Fruit fly (Drosophila melanogaster) whole organism, prepupa: ENCODE results near the gene CG43658.

Experiments
- Blimp-1 ChIP-seq: fragments of 200-800 bp; sonication (Bioruptor generic); optimal IDR thresholded peaks from 3 replicates; lab custom pipeline; 2017; ENCODE audit warnings: missing biosample characterization, missing genetic modification characterization, mild to moderate bottlenecking, moderate library complexity, missing genetic modification reagents
- CG10669 ChIP-seq: fragments of 200-800 bp; sonication (Bioruptor generic); optimal IDR thresholded peaks from 3 replicates; lab custom pipeline; 2018; ENCODE audit warnings: missing biosample characterization, mild to moderate bottlenecking, missing genetic modification characterization, moderate library complexity
- CG11762 ChIP-seq: fragments of 200-800 bp; sonication (Bioruptor generic); optimal IDR thresholded peaks from 3 replicates; lab custom pipeline; 2016; ENCODE audit warnings: missing biosample characterization, missing genetic modification characterization; ENCODE audit not compliant: insufficient read depth
- CG15336 ChIP-seq: fragments of 200-800 bp; sonication (Bioruptor generic); IDR thresholded peaks from 2 replicates; pipeline ENCODE4 v1.3.6; 2022; ENCODE audit warnings: missing biosample characterization, missing genetic modification characterization
- CG1621 ChIP-seq: fragments of 200-800 bp; sonication (Bioruptor generic); optimal IDR thresholded peaks from 3 replicates; lab custom pipeline; 2018; ENCODE audit warnings: missing biosample characterization, mild to moderate bottlenecking, missing genetic modification characterization
- CG16779 ChIP-seq: fragments of 200-800 bp; sonication (Bioruptor generic); optimal IDR thresholded peaks from 3 replicates; lab custom pipeline; 2017; ENCODE audit warnings: missing biosample characterization, mild to moderate bottlenecking, missing genetic modification characterization
- CG32006 ChIP-seq: fragments of 200-800 bp; sonication (Bioruptor generic); optimal IDR thresholded peaks from 3 replicates; lab custom pipeline; 2017; ENCODE audit warnings: missing biosample characterization, mild to moderate bottlenecking, missing genetic modification characterization
- CG34406 ChIP-seq: fragments of 200-800 bp; sonication (Bioruptor generic); optimal IDR thresholded peaks from 3 replicates; lab custom pipeline; 2016; ENCODE audit warnings: missing biosample characterization, missing genetic modification characterization
- CG3919 ChIP-seq: fragments of 200-800 bp; sonication (Bioruptor generic); optimal IDR thresholded peaks from 3 replicates; lab custom pipeline; 2016; ENCODE audit warnings: missing biosample characterization, missing genetic modification characterization
- CG4318 ChIP-seq: fragments of 200-800 bp; sonication (Bioruptor generic); optimal IDR thresholded peaks from 3 replicates; lab custom pipeline; 2017; ENCODE audit warnings: missing biosample characterization, mild to moderate bottlenecking, missing genetic modification characterization
- CG6163 ChIP-seq: fragments of 200-800 bp; sonication (Bioruptor generic); IDR thresholded peaks from 3 replicates; pipeline ENCODE4 v1.3.6; 2022; ENCODE audit warnings: missing biosample characterization, missing genetic modification characterization
- CG6808 ChIP-seq: fragments of 200-800 bp; sonication (Bioruptor generic); optimal IDR thresholded peaks from 3 replicates; lab custom pipeline; 2017; ENCODE audit warnings: missing biosample characterization, missing genetic modification characterization, mild to moderate bottlenecking, moderate library complexity, missing genetic modification reagents
- CG6854 ChIP-seq: fragments of 200-800 bp; sonication (Bioruptor generic); optimal IDR thresholded peaks from 2 replicates; lab custom pipeline; 2017; ENCODE audit warnings: missing biosample characterization, mild to moderate bottlenecking, missing genetic modification characterization
- CG7368 ChIP-seq: fragments of 200-800 bp; sonication (Bioruptor generic); optimal IDR thresholded peaks from 3 replicates; lab custom pipeline; 2016; ENCODE audit warnings: missing biosample characterization, missing genetic modification characterization
- CG8319 ChIP-seq: fragments of 200-800 bp; sonication (Bioruptor generic); optimal IDR thresholded peaks from 3 replicates; lab custom pipeline; 2016; ENCODE audit warnings: missing biosample characterization, missing genetic modification characterization
- CG9139 ChIP-seq: fragments of 200-800 bp; sonication (Bioruptor generic); optimal IDR thresholded peaks from 3 replicates; lab custom pipeline; 2017; ENCODE audit warnings: missing biosample characterization, mild to moderate bottlenecking, missing genetic modification characterization
- Eip75B ChIP-seq: fragments of 200-800 bp; sonication (Bioruptor generic); optimal IDR thresholded peaks from 3 replicates; lab custom pipeline; 2016; ENCODE audit warnings: missing biosample characterization, missing genetic modification characterization
- Eip78C ChIP-seq: fragments of 200-800 bp; sonication (Bioruptor generic); peaks from one replicate; lab custom pipeline; 2016; ENCODE audit warnings: missing biosample characterization, missing genetic modification characterization
- Eip93F ChIP-seq: fragments of 200-800 bp; sonication (Bioruptor generic); optimal IDR thresholded peaks from 2 replicates; lab custom pipeline; 2016; ENCODE audit warnings: missing biosample characterization, mild to moderate bottlenecking, missing genetic modification characterization
- Ets21C ChIP-seq: fragments of 200-800 bp; sonication (Bioruptor generic); optimal IDR thresholded peaks from 3 replicates; lab custom pipeline; 2016; ENCODE audit warnings: missing biosample characterization, missing genetic modification characterization
- Ets96B ChIP-seq: fragments of 200-800 bp; optimal IDR thresholded peaks from 2 replicates; lab custom pipeline; 2019; ENCODE audit warnings: missing biosample characterization, mild to moderate bottlenecking, missing genetic modification characterization, moderate library complexity
- Gug ChIP-seq: fragments of 200-800 bp; sonication (Bioruptor generic); IDR thresholded peaks from 2 replicates; pipeline ENCODE4 v1.3.6; 2022; ENCODE audit warnings: missing biosample characterization, missing genetic modification characterization
- Hr38 ChIP-seq: sonication (Bioruptor generic); optimal IDR thresholded peaks from 2 replicates; lab custom pipeline; 2016; ENCODE audit warnings: missing biosample characterization, missing genetic modification characterization
- Hr39 ChIP-seq: fragments of 200-800 bp; sonication (Bioruptor generic); optimal IDR thresholded peaks from 2 replicates; lab custom pipeline; 2016; ENCODE audit warnings: missing biosample characterization, missing genetic modification characterization
- Hr4 ChIP-seq: fragments of 200-800 bp; sonication (Bioruptor generic); optimal IDR thresholded peaks from 3 replicates; lab custom pipeline; 2016; ENCODE audit warnings: missing biosample characterization, missing genetic modification characterization
- Lpt ChIP-seq: fragments of 200-800 bp; sonication (Bioruptor generic); optimal IDR thresholded peaks from 3 replicates; lab custom pipeline; 2016; ENCODE audit warnings: missing biosample characterization, missing genetic modification characterization
- Met ChIP-seq: fragments of 200-800 bp; sonication (Bioruptor generic); optimal IDR thresholded peaks from 3 replicates; lab custom pipeline; 2016; ENCODE audit warnings: missing biosample characterization, missing genetic modification characterization
- OdsH ChIP-seq: fragments of 200-800 bp; sonication (Bioruptor generic); optimal IDR thresholded peaks from 3 replicates; lab custom pipeline; 2016; ENCODE audit warnings: missing biosample characterization, missing genetic modification characterization
- Smox ChIP-seq: fragments of 200-800 bp; sonication (Bioruptor generic); optimal IDR thresholded peaks from 3 replicates; lab custom pipeline; 2016; ENCODE audit warnings: missing biosample characterization, missing genetic modification characterization
- Sox102F ChIP-seq: fragments of 200-800 bp; sonication (Bioruptor generic); optimal IDR thresholded peaks from 2 replicates; lab custom pipeline; 2016; ENCODE audit warnings: missing biosample characterization, mild to moderate bottlenecking, missing genetic modification characterization
- Sox14 ChIP-seq: fragments of 200-800 bp; sonication (Bioruptor generic); optimal IDR thresholded peaks from 3 replicates; lab custom pipeline; 2016; ENCODE audit warnings: missing biosample characterization, missing genetic modification characterization
- Sox15 ChIP-seq: fragments of 200-800 bp; sonication (Bioruptor generic); optimal IDR thresholded peaks from 3 replicates; lab custom pipeline; 2016; ENCODE audit warnings: missing biosample characterization, missing genetic modification characterization
- achi ChIP-seq: fragments of 200-800 bp; sonication (Bioruptor generic); optimal IDR thresholded peaks from 3 replicates; lab custom pipeline; 2016; ENCODE audit warnings: missing biosample characterization, missing genetic modification characterization
- acj6 ChIP-seq: fragments of 200-800 bp; sonication (Bioruptor generic); optimal IDR thresholded peaks from 3 replicates; lab custom pipeline; 2016; ENCODE audit warnings: missing biosample characterization, missing genetic modification characterization
- dsx ChIP-seq: fragments of 200-800 bp; optimal IDR thresholded peaks from 3 replicates; lab custom pipeline; 2019; ENCODE audit warnings: missing biosample characterization, mild to moderate bottlenecking, missing genetic modification characterization, moderate library complexity; ENCODE audit not compliant: poor library complexity, severe bottlenecking
- eg ChIP-seq: fragments of 200-800 bp; sonication (Bioruptor generic); IDR thresholded peaks from 3 replicates; pipeline ENCODE4 v1.3.6; 2022; ENCODE audit warnings: missing biosample characterization, missing genetic modification characterization
- esn ChIP-seq: fragments of 200-800 bp; sonication (Bioruptor generic); optimal IDR thresholded peaks from 2 replicates; lab custom pipeline; 2016; ENCODE audit warnings: missing biosample characterization, mild to moderate bottlenecking, missing genetic modification characterization, moderate library complexity
- fd59A ChIP-seq: fragments of 200-800 bp; sonication (Bioruptor generic); optimal IDR thresholded peaks from 2 replicates; lab custom pipeline; 2017; ENCODE audit warnings: missing biosample characterization, mild to moderate bottlenecking, missing genetic modification characterization, missing genetic modification reagents
- fd85E ChIP-seq: fragments of 200-800 bp; sonication (Bioruptor generic); optimal IDR thresholded peaks from 3 replicates; lab custom pipeline; 2016; ENCODE audit warnings: missing biosample characterization, missing genetic modification characterization
- fkh ChIP-seq: fragments of 200-800 bp; sonication (Bioruptor generic); optimal IDR thresholded peaks from 3 replicates; lab custom pipeline; 2017; ENCODE audit warnings: missing biosample characterization, mild to moderate bottlenecking, missing genetic modification characterization, moderate library complexity
- lz ChIP-seq: fragments of 200-800 bp; sonication (Bioruptor generic); optimal IDR thresholded peaks from 3 replicates; lab custom pipeline; 2016; ENCODE audit warnings: missing biosample characterization, missing genetic modification characterization
- net ChIP-seq: fragments of 200-800 bp; sonication (Bioruptor generic); optimal IDR thresholded peaks from 3 replicates; lab custom pipeline; 2016; ENCODE audit warnings: missing biosample characterization, missing genetic modification characterization
- pdm3 ChIP-seq: fragments of 200-800 bp; sonication (Bioruptor generic); optimal IDR thresholded peaks from 3 replicates; lab custom pipeline; 2016; ENCODE audit warnings: missing biosample characterization, missing genetic modification characterization
- spab ChIP-seq: fragments of 200-800 bp; sonication (Bioruptor generic); optimal IDR thresholded peaks from 2 replicates; lab custom pipeline; 2017; ENCODE audit warnings: missing biosample characterization, mild to moderate bottlenecking, missing genetic modification characterization, missing genetic modification reagents
- ss ChIP-seq, 2 experiments: fragments of 200-800 bp; sonication (Bioruptor generic); optimal IDR thresholded peaks; 2 replicates in 1 of 2; 3 replicates in 1 of 2; lab custom pipeline; 2017 to 2018; ENCODE audit warnings: mild to moderate bottlenecking in 2 of 2, missing biosample characterization in 2 of 2, missing genetic modification characterization in 2 of 2, moderate library complexity in 1 of 2
- svp ChIP-seq: fragments of 200-800 bp; sonication (Bioruptor generic); peaks from one replicate; lab custom pipeline; 2016; ENCODE audit warnings: missing biosample characterization, missing genetic modification characterization
- topi ChIP-seq: fragments of 200-800 bp; sonication (Bioruptor generic); optimal IDR thresholded peaks from 3 replicates; lab custom pipeline; 2016; ENCODE audit warnings: missing biosample characterization, missing genetic modification characterization
- vri ChIP-seq: fragments of 200-800 bp; sonication (Bioruptor generic); optimal IDR thresholded peaks from 3 replicates; lab custom pipeline; 2016; ENCODE audit warnings: missing biosample characterization, mild to moderate bottlenecking, missing genetic modification characterization

Gene CG43658

DNA sequence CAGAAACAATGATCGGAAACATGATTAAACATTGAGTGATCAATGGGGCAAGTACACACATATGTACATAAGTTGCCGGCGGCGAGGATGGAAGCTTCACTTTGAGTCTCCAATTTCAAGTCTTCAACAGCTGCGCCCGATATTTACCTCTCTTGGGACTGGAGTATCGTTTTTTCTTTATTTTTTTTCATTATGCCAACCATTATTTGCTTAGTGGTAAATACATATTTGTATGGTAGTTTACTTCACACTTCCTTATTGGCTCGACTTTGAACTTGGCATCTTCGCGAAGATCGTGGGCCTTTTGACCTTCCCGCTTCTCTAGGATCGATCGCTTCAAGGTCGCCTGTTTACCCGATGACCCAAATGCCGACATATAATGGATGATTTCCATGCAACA is 21.7 kb upstream of the CG43658 start:
- TF ChIP-seq CG1621 (tag; lab: Kevin White, UChicago) (no peak), Eip78C (GFP tag; lab: Kevin White, UChicago) (peak; percentile 41), fkh (GFP tag; lab: Kevin White, UChicago) (peak; percentile 63), CG4318 (GFP tag; lab: Kevin White, UChicago) (no peak), Sox14 (GFP tag; lab: Kevin White, UChicago) (no peak)

- TF ChIP-seq esn (GFP tag; lab: Kevin White, UChicago) = peak; percentile 42
- TF ChIP-seq CG3919 (GFP tag; lab: Kevin White, UChicago) = peak; percentile 61
- peak; percentile 59 for TF ChIP-seq CG10669
- TF ChIP-seq fd85E (GFP tag; lab: Kevin White, UChicago) = no peak
- TF ChIP-seq CG4318 (GFP tag; lab: Kevin White, UChicago) = peak; percentile 2
- TF ChIP-seq svp (GFP tag; lab: Kevin White, UChicago) = peak; percentile 73
- peak; percentile 30 for TF ChIP-seq Sox14 (GFP tag; lab: Kevin White, UChicago)
- TF ChIP-seq Met (GFP tag; lab: Kevin White, UChicago) = peak; percentile 5
- TF ChIP-seq CG32006 (GFP tag; lab: Kevin White, UChicago) = peak; percentile 61
- TF ChIP-seq CG15336 = no peak
- peak; percentile 59 for TF ChIP-seq achi
- TF ChIP-seq Sox15 (GFP tag; lab: Kevin White, UChicago) = peak; percentile 18
- 0 out of 2 replicates have a peak, but pooled peaks have one; percentile 13 for TF ChIP-seq Gug (GFP tag; lab: Robert Waterston, UW)
- TF ChIP-seq CG16779 = no peak
- TF ChIP-seq fd59A = peak; percentile 21
- no peak for TF ChIP-seq CG7368
- no peak for TF ChIP-seq Hr39 (GFP tag; lab: Kevin White, UChicago)
- TF ChIP-seq spab = peak; percentile 43
- peak; percentile 56 for TF ChIP-seq CG11762 (GFP tag; lab: Kevin White, UChicago)
- TF ChIP-seq Lpt (GFP tag; lab: Kevin White, UChicago) = no peak
- TF ChIP-seq OdsH = peak; percentile 57
- TF ChIP-seq topi (GFP tag; lab: Kevin White, UChicago) = no peak
- TF ChIP-seq ss (GFP tag; optimal IDR thresholded peaks at IDR 0.05; lab: Kevin White, UChicago) = peak; percentile 38 to 72
- TF ChIP-seq Blimp-1 (GFP tag; lab: Kevin White, UChicago) = no peak
- peak; percentile 56 for TF ChIP-seq acj6 (GFP tag; lab: Kevin White, UChicago)
- TF ChIP-seq CG6163 = no peak
- no peak for TF ChIP-seq CG6854
- no peak for TF ChIP-seq CG9139
- peak; percentile 38 for TF ChIP-seq vri (GFP tag; lab: Kevin White, UChicago)
- no peak for TF ChIP-seq Hr38
- no peak for TF ChIP-seq Hr4
- peak; percentile 54 for TF ChIP-seq Ets96B
- no peak for TF ChIP-seq Ets21C (GFP tag; lab: Kevin White, UChicago)
- no peak for TF ChIP-seq Eip93F (GFP tag; lab: Kevin White, UChicago)
- TF ChIP-seq CG6808 (GFP tag; lab: Kevin White, UChicago) = peak; percentile 43
- TF ChIP-seq pdm3 (GFP tag; lab: Kevin White, UChicago) = peak; percentile 39
- peak; percentile 83 for TF ChIP-seq Eip78C (GFP tag; lab: Kevin White, UChicago)
- TF ChIP-seq net (GFP tag; lab: Kevin White, UChicago) = peak; percentile 12
- no peak for TF ChIP-seq lz (GFP tag; lab: Kevin White, UChicago)
- peak; percentile 4 for TF ChIP-seq CG1621 (tag; lab: Kevin White, UChicago)
- peak; percentile 40 for TF ChIP-seq CG34406
- TF ChIP-seq Eip75B = peak; percentile 17
- peak; percentile 23 for TF ChIP-seq Sox102F (GFP tag; lab: Kevin White, UChicago)
- TF ChIP-seq dsx (GFP tag; lab: Kevin White, UChicago) = peak; percentile 66
- TF ChIP-seq fkh (GFP tag; lab: Kevin White, UChicago) = peak; percentile 57
- peak; percentile 8 for TF ChIP-seq Smox (GFP tag; lab: Kevin White, UChicago)
- TF ChIP-seq CG8319 (GFP tag; lab: Kevin White, UChicago) = peak; percentile 18
- no peak for TF ChIP-seq eg (GFP tag; lab: Robert Waterston, UW)
Observed at dm6 chrX:17581606-17582281, 20.8 kb upstream of the CG43658 start.
